In genomic region chr3L:3045256-3045743, dm6 we compare ENCODE assay signal across 5 fruit fly cellular contexts.
TF ChIP-seq lines count a peak whose summit lies in the region.

No protein-coding gene starts in this region.

TF ChIP-seq in whole organism, adult, 20 proteins besides CTCF, POLR2A, EP300 and RAD21 (continued from another document):
- peak; percentile 8 for TF ChIP-seq cic (GFP tag; optimal IDR thresholded peaks at IDR 0.05; lab: Kevin White, UChicago)

TF ChIP-seq in whole organism, embryonic, 481 proteins besides CTCF, POLR2A, EP300 and RAD21 (continued from another document and continues in another):
- TF ChIP-seq CG17186 (GFP tag; optimal IDR thresholded peaks at IDR 0.05; lab: Kevin White, UChicago) (no peak), HmgZ (tag; optimal IDR thresholded peaks at IDR 0.05; lab: Kevin White, UChicago) (no peak), toy (GFP tag; IDR thresholded peaks at IDR 0.05; lab: Robert Waterston, UW) (no peak), sna (GFP tag; IDR thresholded peaks at IDR 0.05; lab: Robert Waterston, UW; ENCODE audit: partially characterized antibody) (no peak), Pdp1 (GFP tag; optimal IDR thresholded peaks at IDR 0.05; lab: Kevin White, UChicago) (peak in 1 of 2 experiments; percentile 3), PHDP (tag; optimal IDR thresholded peaks at IDR 0.05; lab: Kevin White, UChicago) (peak; percentile 42), onecut (GFP tag; IDR thresholded peaks at IDR 0.05; lab: Robert Waterston, UW) (no peak), CG11695 (GFP tag; IDR thresholded peaks at IDR 0.05; lab: Robert Waterston, UW) (peak; percentile 33; the same call in 1 of the 3 replicates), CG2678 (tag; optimal IDR thresholded peaks at IDR 0.05; lab: Kevin White, UChicago) (peak; percentile 60), slp2 (GFP tag; optimal IDR thresholded peaks at IDR 0.05; lab: Kevin White, UChicago) (no peak), Neu2 (GFP tag; optimal IDR thresholded peaks at IDR 0.05; lab: Kevin White, UChicago; ENCODE audit: borderline replicate concordance) (no peak), CG13287 (GFP tag; IDR thresholded peaks at IDR 0.05; lab: Robert Waterston, UW; ENCODE audit: partially characterized antibody) (no peak), CG6175 (GFP tag; IDR thresholded peaks at IDR 0.05; lab: Robert Waterston, UW) (no peak), CG13424 (tag; optimal IDR thresholded peaks at IDR 0.05; lab: Kevin White, UChicago) (peak; percentile 34), bsh (GFP tag; optimal IDR thresholded peaks at IDR 0.05; lab: Kevin White, UChicago) (peak; percentile 47 to 81), mirr (GFP tag; optimal IDR thresholded peaks at IDR 0.05; lab: Kevin White, UChicago) (no peak), az2 (GFP tag; optimal IDR thresholded peaks at IDR 0.05; lab: Kevin White, UChicago) (peak; percentile 52), vnd (GFP tag; IDR thresholded peaks at IDR 0.05; lab: Robert Waterston, UW; ENCODE audit: partially characterized antibody) (no peak), tin (GFP tag; optimal IDR thresholded peaks at IDR 0.05; lab: Kevin White, UChicago) (no peak), MBD-R2 (GFP tag; IDR thresholded peaks at IDR 0.05; lab: Robert Waterston, UW) (no peak), HLHmδ (GFP tag; optimal IDR thresholded peaks at IDR 0.05; lab: Kevin White, UChicago) (no peak), lmd (GFP tag; IDR thresholded peaks at IDR 0.05; lab: Robert Waterston, UW) (no peak), hkb (optimal IDR thresholded peaks at IDR 0.05; lab: Kevin White, UChicago) (no peak), hkb (GFP tag; IDR thresholded peaks at IDR 0.05; lab: Robert Waterston, UW) (peak; percentile 57; the same call in 1 of the 2 replicates), dati (GFP tag; IDR thresholded peaks at IDR 0.05; lab: Robert Waterston, UW) (no peak), CG7745 (tag; optimal IDR thresholded peaks at IDR 0.05; lab: Kevin White, UChicago) (no peak), Dip2 (GFP tag; IDR thresholded peaks at IDR 0.05; lab: Robert Waterston, UW) (no peak), Xrp1 (GFP tag; IDR thresholded peaks at IDR 0.05; lab: Robert Waterston, UW) (peak; percentile 31; the same call in 1 of the 2 replicates), mld (GFP tag; IDR thresholded peaks at IDR 0.05; lab: Robert Waterston, UW; ENCODE audit: partially characterized antibody) (no peak), CG18476 (GFP tag; optimal IDR thresholded peaks at IDR 0.05; lab: Kevin White, UChicago) (no peak), CG9797 (GFP tag; optimal IDR thresholded peaks at IDR 0.05; lab: Kevin White, UChicago) (no peak), Fer3 (tag; optimal IDR thresholded peaks at IDR 0.05; lab: Kevin White, UChicago) (peak; percentile 2)

TF ChIP-seq in whole organism, prepupa, 60 proteins besides CTCF, POLR2A, EP300 and RAD21 (continued from another document and continues in another):
- peak; percentile 90 for TF ChIP-seq CG3032 (tag; optimal IDR thresholded peaks at IDR 0.05; lab: Kevin White, UChicago)
- TF ChIP-seq CG11902 (GFP tag; optimal IDR thresholded peaks at IDR 0.05; lab: Kevin White, UChicago), result peak; percentile 65
- peak; percentile 54 for TF ChIP-seq Gug (GFP tag; IDR thresholded peaks at IDR 0.05; lab: Robert Waterston, UW)
- peak; percentile 61 for TF ChIP-seq fd85E (GFP tag; optimal IDR thresholded peaks at IDR 0.05; lab: Kevin White, UChicago)
- TF ChIP-seq CG32006 (GFP tag; optimal IDR thresholded peaks at IDR 0.05; lab: Kevin White, UChicago), result peak; percentile 84
- TF ChIP-seq spab (GFP tag; optimal IDR thresholded peaks at IDR 0.05; lab: Kevin White, UChicago), result peak; percentile 90
- peak; percentile 84 for TF ChIP-seq CG6163 (GFP tag; IDR thresholded peaks at IDR 0.05; lab: Robert Waterston, UW)
- TF ChIP-seq CG15336 (GFP tag; IDR thresholded peaks at IDR 0.05; lab: Robert Waterston, UW), result peak; percentile 65
- peak; percentile 81 for TF ChIP-seq Hr39 (GFP tag; optimal IDR thresholded peaks at IDR 0.05; lab: Kevin White, UChicago)
- peak; percentile 61 for TF ChIP-seq Eip93F (GFP tag; optimal IDR thresholded peaks at IDR 0.05; lab: Kevin White, UChicago)
- peak; percentile 91 for TF ChIP-seq acj6 (GFP tag; optimal IDR thresholded peaks at IDR 0.05; lab: Kevin White, UChicago)
- TF ChIP-seq Ets96B (tag; optimal IDR thresholded peaks at IDR 0.05; lab: Kevin White, UChicago), result peak; percentile 93
- TF ChIP-seq ss (GFP tag; optimal IDR thresholded peaks at IDR 0.05; lab: Kevin White, UChicago), result peak; percentile 87 to 91
- peak; percentile 85 for TF ChIP-seq CG9139 (GFP tag; optimal IDR thresholded peaks at IDR 0.05; lab: Kevin White, UChicago)
- TF ChIP-seq CG6276 (GFP tag; optimal IDR thresholded peaks at IDR 0.05; lab: Kevin White, UChicago), result peak; percentile 41
- TF ChIP-seq CG1621 (tag; optimal IDR thresholded peaks at IDR 0.05; lab: Kevin White, UChicago), result peak; percentile 70
- TF ChIP-seq Met (GFP tag; optimal IDR thresholded peaks at IDR 0.05; lab: Kevin White, UChicago), result peak; percentile 85
- peak; percentile 77 for TF ChIP-seq CG16779 (tag; optimal IDR thresholded peaks at IDR 0.05; lab: Kevin White, UChicago)
- TF ChIP-seq dsx (GFP tag; optimal IDR thresholded peaks at IDR 0.05; lab: Kevin White, UChicago; ENCODE audit: poor library complexity, severe bottlenecking), result peak; percentile 86
- TF ChIP-seq salr (GFP tag; optimal IDR thresholded peaks at IDR 0.05; lab: Kevin White, UChicago), result peak; percentile 62 to 85
- TF ChIP-seq CG8119 (GFP tag; IDR thresholded peaks at IDR 0.05; lab: Robert Waterston, UW), result peak; percentile 84
- peak; percentile 87 for TF ChIP-seq CG7368 (GFP tag; optimal IDR thresholded peaks at IDR 0.05; lab: Kevin White, UChicago)
- peak; percentile 85 for TF ChIP-seq topi (GFP tag; optimal IDR thresholded peaks at IDR 0.05; lab: Kevin White, UChicago)
- peak; percentile 70 for TF ChIP-seq Hr4 (GFP tag; optimal IDR thresholded peaks at IDR 0.05; lab: Kevin White, UChicago)
- peak; percentile 92 for TF ChIP-seq esn (GFP tag; optimal IDR thresholded peaks at IDR 0.05; lab: Kevin White, UChicago)
- peak; percentile 83 for TF ChIP-seq pdm3 (GFP tag; optimal IDR thresholded peaks at IDR 0.05; lab: Kevin White, UChicago)
- peak; percentile 52 for TF ChIP-seq CG6854 (GFP tag; optimal IDR thresholded peaks at IDR 0.05; lab: Kevin White, UChicago)
- TF ChIP-seq Lpt (GFP tag; optimal IDR thresholded peaks at IDR 0.05; lab: Kevin White, UChicago), result peak; percentile 53
- peak; percentile 85 for TF ChIP-seq CG3919 (GFP tag; optimal IDR thresholded peaks at IDR 0.05; lab: Kevin White, UChicago)
- TF ChIP-seq svp (GFP tag; lab: Kevin White, UChicago), result peak; percentile 92
- peak; percentile 86 for TF ChIP-seq Sox102F (GFP tag; optimal IDR thresholded peaks at IDR 0.05; lab: Kevin White, UChicago)
- peak; percentile 89 for TF ChIP-seq Eip75B (GFP tag; optimal IDR thresholded peaks at IDR 0.05; lab: Kevin White, UChicago)
- peak; percentile 89 for TF ChIP-seq fd59A (GFP tag; optimal IDR thresholded peaks at IDR 0.05; lab: Kevin White, UChicago)
- TF ChIP-seq Sox14 (GFP tag; optimal IDR thresholded peaks at IDR 0.05; lab: Kevin White, UChicago), result peak; percentile 84

TF ChIP-seq in whole organism, pupa, 21 proteins besides CTCF, POLR2A, EP300 and RAD21 (continued from another document):
- peak; percentile 89 for TF ChIP-seq D1 (tag; optimal IDR thresholded peaks at IDR 0.05; lab: Kevin White, UChicago)

TF ChIP-seq in whole organism, wandering third instar larva, 38 proteins besides CTCF, POLR2A, EP300 and RAD21 (continued from another document):
- TF ChIP-seq dl (GFP tag; optimal IDR thresholded peaks at IDR 0.05; lab: Kevin White, UChicago; ENCODE audit: insufficient read depth in 1 of 2, partially characterized antibody in 2 of 2) (no peak), woc (GFP tag; optimal IDR thresholded peaks at IDR 0.05; lab: Kevin White, UChicago) (peak; percentile 76), fru (GFP tag; optimal IDR thresholded peaks at IDR 0.05; lab: Kevin White, UChicago) (peak; percentile 89), brk (GFP tag; optimal IDR thresholded peaks at IDR 0.05; lab: Kevin White, UChicago) (peak; percentile 66), Dif (GFP tag; optimal IDR thresholded peaks at IDR 0.05; lab: Kevin White, UChicago; ENCODE audit: partially characterized antibody) (no peak), dsf (GFP tag; optimal IDR thresholded peaks at IDR 0.05; lab: Kevin White, UChicago; ENCODE audit: borderline replicate concordance) (peak; percentile 34), dmrt93B (GFP tag; optimal IDR thresholded peaks at IDR 0.05; lab: Kevin White, UChicago) (peak; percentile 67), OdsH (GFP tag; optimal IDR thresholded peaks at IDR 0.05; lab: Kevin White, UChicago) (peak; percentile 87), pan (optimal IDR thresholded peaks at IDR 0.05; lab: Kevin White, UChicago) (no peak), CrebA (GFP tag; optimal IDR thresholded peaks at IDR 0.05; lab: Kevin White, UChicago; ENCODE audit: borderline replicate concordance) (no peak), Myc (optimal IDR thresholded peaks at IDR 0.05; lab: Kevin White, UChicago) (no peak), psq (GFP tag; optimal IDR thresholded peaks at IDR 0.05; lab: Kevin White, UChicago) (peak; percentile 81), Abd-B (GFP tag; optimal IDR thresholded peaks at IDR 0.05; lab: Kevin White, UChicago) (no peak), tai (GFP tag; optimal IDR thresholded peaks at IDR 0.05; lab: Kevin White, UChicago) (no peak), jim (GFP tag; optimal IDR thresholded peaks at IDR 0.05; lab: Kevin White, UChicago) (no peak), GATAd (GFP tag; optimal IDR thresholded peaks at IDR 0.05; lab: Kevin White, UChicago) (no peak)
